Fruit fly (Drosophila melanogaster): Measurements from ENCODE around the gene CG4598.
A peak's percentile ranks its signal among the peaks of the same experiment; 100 is the strongest.

Gene CG4598

DNA sequence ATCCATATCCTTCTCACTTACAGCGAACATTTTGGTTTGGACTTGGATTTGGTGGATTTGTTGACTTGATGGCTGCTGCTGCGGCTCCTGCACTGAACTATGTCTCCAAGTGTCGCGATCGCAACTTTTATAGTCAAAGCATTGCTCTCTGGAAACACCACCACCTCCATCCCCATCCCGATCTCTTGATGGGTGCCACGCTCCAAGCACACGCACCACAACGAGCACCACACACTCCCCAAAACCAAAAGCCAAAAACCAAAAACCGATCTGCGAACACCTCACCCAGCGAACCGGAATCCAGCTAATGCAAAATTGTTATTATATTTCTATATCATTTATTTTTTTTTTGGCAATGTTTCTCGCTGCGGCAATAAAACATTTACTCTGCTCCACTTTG, 14.6 kb downstream of the CG4598 start, which contains the start of gene Cpr30F:
Cpr30F (minus strand) TSS at position 101 of the 400 bp plus-strand sequence.
- TF ChIP-seq CG13204 (GFP tag; optimal IDR thresholded peaks at IDR 0.05): no peak
- TF ChIP-seq CG10348 (GFP tag; IDR thresholded peaks at IDR 0.05): no peak
- no peak for TF ChIP-seq Snoo (tag; optimal IDR thresholded peaks at IDR 0.05)
- no peak for TF ChIP-seq CG4496 (GFP tag; IDR thresholded peaks at IDR 0.05)

dm6 chr2L:9937908-9938307, 19.5 kb downstream of the CG4598 start, which contains the start of gene Arglu1:
Gene Arglu1, minus strand, starts transcription at chr2L:9938134.
- no peak for TF ChIP-seq EcR (GFP tag; optimal IDR thresholded peaks at IDR 0.05)
- no peak for TF ChIP-seq rn (GFP tag; IDR thresholded peaks at IDR 0.05)
- TF ChIP-seq fd96Ca (GFP tag; IDR thresholded peaks at IDR 0.05): peak; percentile 46; the same call in 1 of the 3 replicates
- peak; percentile 20; the same call in 1 of the 2 replicates for TF ChIP-seq Ets98B (GFP tag; IDR thresholded peaks at IDR 0.05)
- TF ChIP-seq CG10348 (GFP tag; IDR thresholded peaks at IDR 0.05): no peak
- TF ChIP-seq CG8301 (tag; optimal IDR thresholded peaks at IDR 0.05): no peak
- no peak for TF ChIP-seq D1 (tag; optimal IDR thresholded peaks at IDR 0.05)
- TF ChIP-seq CG34367 (tag; optimal IDR thresholded peaks at IDR 0.05): no peak
- TF ChIP-seq CG32121 (GFP tag; IDR thresholded peaks at IDR 0.05): 0 out of 2 replicates have a peak, but pooled peaks have one; percentile 26
- TF ChIP-seq CG8159 (tag; optimal IDR thresholded peaks at IDR 0.05): no peak
- no peak for TF ChIP-seq CG14655 (GFP tag; optimal IDR thresholded peaks at IDR 0.05)
- TF ChIP-seq CG13204 (GFP tag; optimal IDR thresholded peaks at IDR 0.05): no peak
- no peak for TF ChIP-seq Pif1B (GFP tag; optimal IDR thresholded peaks at IDR 0.05)
- TF ChIP-seq gl (tag; optimal IDR thresholded peaks at IDR 0.05): no peak
- TF ChIP-seq CG15710 (tag; optimal IDR thresholded peaks at IDR 0.05): no peak
- TF ChIP-seq CG12605 (GFP tag; IDR thresholded peaks at IDR 0.05): peak; percentile 35; the same call in 1 of the 2 replicates
- TF ChIP-seq CG17806 (tag; optimal IDR thresholded peaks at IDR 0.05): no peak
- TF ChIP-seq CG4496 (GFP tag; IDR thresholded peaks at IDR 0.05): peak; percentile 77
- TF ChIP-seq Snoo (tag; optimal IDR thresholded peaks at IDR 0.05): no peak

DNA sequence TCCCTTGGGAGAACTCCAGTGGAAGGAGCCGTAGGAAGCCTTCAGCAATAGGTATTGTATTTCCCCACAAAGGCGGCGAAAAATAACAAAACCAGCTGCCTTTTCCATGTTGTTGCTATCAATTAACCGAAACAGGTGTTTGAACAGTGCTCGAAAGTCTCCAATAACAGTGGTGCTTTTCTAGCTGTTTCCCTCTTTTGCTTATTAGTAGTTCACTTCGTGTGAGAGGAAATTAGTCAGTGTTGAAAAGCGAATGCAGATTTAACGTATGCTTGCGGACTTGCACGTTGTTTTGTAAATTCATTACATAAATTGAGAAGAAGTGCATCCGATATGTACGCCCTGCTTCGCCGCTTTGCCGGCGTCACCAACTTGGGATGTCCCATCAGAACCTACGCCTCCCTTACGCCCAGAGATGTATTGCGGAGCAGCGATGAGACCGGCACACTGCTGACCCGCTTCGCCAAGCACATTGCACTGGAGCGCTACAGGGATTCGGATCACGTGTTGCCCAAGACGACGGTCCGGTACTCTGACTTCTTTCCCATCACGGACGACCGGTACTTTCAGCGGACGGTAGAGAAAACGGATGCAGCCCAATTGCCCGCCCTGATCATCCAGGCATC, 20.3 kb downstream of the CG4598 start, which contains the start of the genes Datp and CG4619:
Datp (minus strand) TSS at position 160 of the 626 bp plus-strand sequence.
CG4619 (plus strand) TSS at position 233 of the 626 bp plus-strand sequence.
- TF ChIP-seq Pif1A (GFP tag; optimal IDR thresholded peaks at IDR 0.05): no peak
- no peak for TF ChIP-seq CG32121 (GFP tag; IDR thresholded peaks at IDR 0.05)
- no peak for TF ChIP-seq CG9948 (tag; optimal IDR thresholded peaks at IDR 0.05)
- TF ChIP-seq gl (tag; optimal IDR thresholded peaks at IDR 0.05): no peak
- TF ChIP-seq CG12605 (GFP tag; IDR thresholded peaks at IDR 0.05): no peak
- TF ChIP-seq Ets98B (GFP tag; IDR thresholded peaks at IDR 0.05): peak; percentile 39; the same call in 1 of the 2 replicates
- TF ChIP-seq D1 (tag; optimal IDR thresholded peaks at IDR 0.05): no peak
- TF ChIP-seq CG4496 (GFP tag; IDR thresholded peaks at IDR 0.05): 0 out of 3 replicates have a peak, but pooled peaks have one; percentile 39
- peak; percentile 16 for TF ChIP-seq Snoo (tag; optimal IDR thresholded peaks at IDR 0.05)
- peak; percentile 44; the same call in 1 of the 3 replicates for TF ChIP-seq fd96Ca (GFP tag; IDR thresholded peaks at IDR 0.05)
- peak; percentile 5 for TF ChIP-seq CG34367 (tag; optimal IDR thresholded peaks at IDR 0.05)
- peak; percentile 4 for TF ChIP-seq CG15710 (tag; optimal IDR thresholded peaks at IDR 0.05)

DNA sequence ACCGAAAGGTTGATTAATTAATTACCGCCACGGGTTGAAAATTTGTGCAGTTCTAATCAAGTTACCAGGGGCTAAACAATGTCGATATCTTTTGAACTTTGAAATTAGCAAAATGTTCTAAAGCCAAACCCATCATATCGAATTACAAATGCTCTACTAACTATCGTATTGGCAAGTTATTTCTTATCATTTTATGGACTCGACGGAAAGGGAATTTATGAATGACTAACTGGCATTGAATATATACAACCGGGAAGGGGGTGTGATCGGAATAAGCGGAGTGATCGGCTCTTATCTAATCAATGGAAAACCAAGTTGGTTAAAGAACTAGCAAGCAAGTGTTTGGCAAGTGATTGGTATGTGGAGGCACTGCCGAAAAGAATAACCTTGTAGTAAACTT, 25.1 kb downstream of the CG4598 start:
- TF ChIP-seq CG10348 (GFP tag; IDR thresholded peaks at IDR 0.05) (no peak), EcR (GFP tag; optimal IDR thresholded peaks at IDR 0.05) (no peak), Ets98B (GFP tag; IDR thresholded peaks at IDR 0.05) (no peak), CG34367 (tag; optimal IDR thresholded peaks at IDR 0.05) (no peak), CG4496 (GFP tag; IDR thresholded peaks at IDR 0.05) (no peak), CG13204 (GFP tag; optimal IDR thresholded peaks at IDR 0.05) (no peak)

DNA sequence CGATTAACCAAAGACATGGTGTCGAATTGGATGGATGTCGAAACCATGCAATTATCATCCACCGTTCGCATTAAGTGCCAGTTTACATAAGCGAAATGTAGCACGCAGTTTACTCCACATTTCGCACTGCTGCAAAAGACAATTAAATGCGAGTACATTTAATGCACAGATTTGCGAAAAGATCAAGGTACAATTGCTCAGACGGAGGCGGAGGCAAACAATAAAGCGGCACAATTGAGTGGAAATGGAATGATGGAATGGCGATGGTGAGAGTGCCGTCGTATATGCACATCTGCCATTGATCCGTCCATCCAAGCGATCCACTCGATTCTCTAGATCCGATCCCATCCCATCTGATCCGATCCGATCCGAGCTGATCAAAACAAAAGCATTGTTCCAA, 26.7 kb downstream of the CG4598 start:
- TF ChIP-seq gl (tag; optimal IDR thresholded peaks at IDR 0.05): peak; percentile 71
- peak; percentile 21; the same call in 1 of the 2 replicates for TF ChIP-seq CG32121 (GFP tag; IDR thresholded peaks at IDR 0.05)
- TF ChIP-seq CG4496 (GFP tag; IDR thresholded peaks at IDR 0.05): 0 out of 3 replicates have a peak, but pooled peaks have one; percentile 12
- TF ChIP-seq Pif1B (GFP tag; optimal IDR thresholded peaks at IDR 0.05): peak; percentile 11
- no peak for TF ChIP-seq CG15710 (tag; optimal IDR thresholded peaks at IDR 0.05)
- no peak for TF ChIP-seq CG8301 (tag; optimal IDR thresholded peaks at IDR 0.05)

dm6 chr2L:9946051-9946450, 27.6 kb downstream of the CG4598 start:
- 0 out of 3 replicates have a peak, but pooled peaks have one; percentile 25 for TF ChIP-seq CG4496 (GFP tag; IDR thresholded peaks at IDR 0.05)
- TF ChIP-seq fd96Ca (GFP tag; IDR thresholded peaks at IDR 0.05): no peak
- TF ChIP-seq CG32121 (GFP tag; IDR thresholded peaks at IDR 0.05): no peak
- TF ChIP-seq CG15710 (tag; optimal IDR thresholded peaks at IDR 0.05): no peak
- TF ChIP-seq CG13204 (GFP tag; optimal IDR thresholded peaks at IDR 0.05): no peak

dm6 chr2L:9947265-9947664, 28.8 kb downstream of the CG4598 start, which contains the start of gene CG5853:
Gene CG5853, minus strand, starts transcription at chr2L:9947648.
- TF ChIP-seq CG8159 (tag; optimal IDR thresholded peaks at IDR 0.05): no peak
- TF ChIP-seq gl (tag; optimal IDR thresholded peaks at IDR 0.05): no peak
- TF ChIP-seq CG9948 (tag; optimal IDR thresholded peaks at IDR 0.05): no peak
- no peak for TF ChIP-seq CG8301 (tag; optimal IDR thresholded peaks at IDR 0.05)
- no peak for TF ChIP-seq CG34367 (tag; optimal IDR thresholded peaks at IDR 0.05)
- TF ChIP-seq fd96Ca (GFP tag; IDR thresholded peaks at IDR 0.05): peak; percentile 70
- no peak for TF ChIP-seq CG14655 (GFP tag; optimal IDR thresholded peaks at IDR 0.05)
- peak; percentile 67 for TF ChIP-seq Ets98B (GFP tag; IDR thresholded peaks at IDR 0.05)
- peak; percentile 51 for TF ChIP-seq Pif1A (GFP tag; optimal IDR thresholded peaks at IDR 0.05)
- peak; percentile 69; the same call in 2 of the 3 replicates for TF ChIP-seq CG4496 (GFP tag; IDR thresholded peaks at IDR 0.05)
- TF ChIP-seq rn (GFP tag; IDR thresholded peaks at IDR 0.05): no peak
- no peak for TF ChIP-seq D1 (tag; optimal IDR thresholded peaks at IDR 0.05)
- peak; percentile 68 for TF ChIP-seq EcR (GFP tag; optimal IDR thresholded peaks at IDR 0.05)
- 0 out of 2 replicates have a peak, but pooled peaks have one; percentile 22 for TF ChIP-seq CG12605 (GFP tag; IDR thresholded peaks at IDR 0.05)
- TF ChIP-seq Pif1B (GFP tag; optimal IDR thresholded peaks at IDR 0.05): peak; percentile 45
- no peak for TF ChIP-seq CG15710 (tag; optimal IDR thresholded peaks at IDR 0.05)
- peak; percentile 95 for TF ChIP-seq CG13204 (GFP tag; optimal IDR thresholded peaks at IDR 0.05)
- no peak for TF ChIP-seq CG10348 (GFP tag; IDR thresholded peaks at IDR 0.05)
- no peak for TF ChIP-seq Snoo (tag; optimal IDR thresholded peaks at IDR 0.05)
- TF ChIP-seq CG17806 (tag; optimal IDR thresholded peaks at IDR 0.05): no peak
- TF ChIP-seq CG32121 (GFP tag; IDR thresholded peaks at IDR 0.05): 0 out of 2 replicates have a peak, but pooled peaks have one; percentile 44

Data from whole organism, pupa.